Fruit fly (Drosophila melanogaster): ENCODE measurements around the gene CG32024.

CG32024 gene

dm6 chr3L:8827133-8827867 lies 19.9 kb downstream of the CG32024 start, which contains the start of gene dally:
Gene dally (plus strand): TSS chr3L:8827505.
- TF ChIP-seq CG15710 (tag; optimal IDR thresholded peaks at IDR 0.05), result no peak
- TF ChIP-seq CG17806 (tag; optimal IDR thresholded peaks at IDR 0.05), result no peak
- peak; percentile 37; the same call in 1 of the 3 replicates for TF ChIP-seq fd96Ca (GFP tag; IDR thresholded peaks at IDR 0.05)
- TF ChIP-seq Pif1B (GFP tag; optimal IDR thresholded peaks at IDR 0.05), result peak; percentile 70
- TF ChIP-seq EcR (GFP tag; optimal IDR thresholded peaks at IDR 0.05), result peak; percentile 37
- no peak for TF ChIP-seq CG9948 (tag; optimal IDR thresholded peaks at IDR 0.05)
- no peak for TF ChIP-seq CG8159 (tag; optimal IDR thresholded peaks at IDR 0.05)
- TF ChIP-seq CG12605 (GFP tag; IDR thresholded peaks at IDR 0.05), result peak; percentile 74
- TF ChIP-seq D1 (tag; optimal IDR thresholded peaks at IDR 0.05), result no peak
- peak; percentile 87 for TF ChIP-seq CG4496 (GFP tag; IDR thresholded peaks at IDR 0.05)
- TF ChIP-seq Snoo (tag; optimal IDR thresholded peaks at IDR 0.05), result peak; percentile 31
- peak; percentile 53 for TF ChIP-seq gl (tag; optimal IDR thresholded peaks at IDR 0.05)
- TF ChIP-seq Ets98B (GFP tag; IDR thresholded peaks at IDR 0.05), result peak; percentile 73
- TF ChIP-seq CG32121 (GFP tag; IDR thresholded peaks at IDR 0.05), result peak; percentile 70; the same call in 1 of the 2 replicates
- peak; percentile 59 for TF ChIP-seq Pif1A (GFP tag; optimal IDR thresholded peaks at IDR 0.05)
- TF ChIP-seq CG14655 (GFP tag; optimal IDR thresholded peaks at IDR 0.05), result peak; percentile 17
- TF ChIP-seq CG10348 (GFP tag; IDR thresholded peaks at IDR 0.05), result no peak
- no peak for TF ChIP-seq rn (GFP tag; IDR thresholded peaks at IDR 0.05)
- TF ChIP-seq CG13204 (GFP tag; optimal IDR thresholded peaks at IDR 0.05), result peak; percentile 34
- peak; percentile 2 for TF ChIP-seq CG8301 (tag; optimal IDR thresholded peaks at IDR 0.05)
- peak; percentile 22 for TF ChIP-seq CG34367 (tag; optimal IDR thresholded peaks at IDR 0.05)

- TF ChIP-seq CG8301 (tag; optimal IDR thresholded peaks at IDR 0.05) (no peak), D1 (tag; optimal IDR thresholded peaks at IDR 0.05) (no peak), CG14655 (GFP tag; optimal IDR thresholded peaks at IDR 0.05) (no peak), fd96Ca (GFP tag; IDR thresholded peaks at IDR 0.05) (no peak), rn (GFP tag; IDR thresholded peaks at IDR 0.05) (no peak), CG17806 (tag; optimal IDR thresholded peaks at IDR 0.05) (no peak), CG15710 (tag; optimal IDR thresholded peaks at IDR 0.05) (no peak), Ets98B (GFP tag; IDR thresholded peaks at IDR 0.05) (no peak), CG10348 (GFP tag; IDR thresholded peaks at IDR 0.05) (no peak), Snoo (tag; optimal IDR thresholded peaks at IDR 0.05) (no peak), CG12605 (GFP tag; IDR thresholded peaks at IDR 0.05) (no peak), CG8159 (tag; optimal IDR thresholded peaks at IDR 0.05) (no peak), CG9948 (tag; optimal IDR thresholded peaks at IDR 0.05) (no peak), CG32121 (GFP tag; IDR thresholded peaks at IDR 0.05) (no peak), CG34367 (tag; optimal IDR thresholded peaks at IDR 0.05) (no peak), CG13204 (GFP tag; optimal IDR thresholded peaks at IDR 0.05) (no peak)
These were observed 20.4 kb downstream of the CG32024 start for dm6 chr3L:8827868-8828159.

- TF ChIP-seq CG13204 (GFP tag; optimal IDR thresholded peaks at IDR 0.05), result no peak
- no peak for TF ChIP-seq Pif1A (GFP tag; optimal IDR thresholded peaks at IDR 0.05)
- no peak for TF ChIP-seq CG17806 (tag; optimal IDR thresholded peaks at IDR 0.05)
- TF ChIP-seq CG12605 (GFP tag; IDR thresholded peaks at IDR 0.05), result no peak
- no peak for TF ChIP-seq CG32121 (GFP tag; IDR thresholded peaks at IDR 0.05)
- no peak for TF ChIP-seq CG14655 (GFP tag; optimal IDR thresholded peaks at IDR 0.05)
- TF ChIP-seq rn (GFP tag; IDR thresholded peaks at IDR 0.05), result no peak
- TF ChIP-seq CG34367 (tag; optimal IDR thresholded peaks at IDR 0.05), result no peak
- no peak for TF ChIP-seq CG9948 (tag; optimal IDR thresholded peaks at IDR 0.05)
- no peak for TF ChIP-seq CG4496 (GFP tag; IDR thresholded peaks at IDR 0.05)
- no peak for TF ChIP-seq fd96Ca (GFP tag; IDR thresholded peaks at IDR 0.05)
- no peak for TF ChIP-seq CG8301 (tag; optimal IDR thresholded peaks at IDR 0.05)
- no peak for TF ChIP-seq Snoo (tag; optimal IDR thresholded peaks at IDR 0.05)
- TF ChIP-seq CG8159 (tag; optimal IDR thresholded peaks at IDR 0.05), result no peak
- TF ChIP-seq CG15710 (tag; optimal IDR thresholded peaks at IDR 0.05), result no peak
- TF ChIP-seq Pif1B (GFP tag; optimal IDR thresholded peaks at IDR 0.05), result no peak
- TF ChIP-seq CG10348 (GFP tag; IDR thresholded peaks at IDR 0.05), result no peak
- TF ChIP-seq EcR (GFP tag; optimal IDR thresholded peaks at IDR 0.05), result no peak
- TF ChIP-seq Ets98B (GFP tag; IDR thresholded peaks at IDR 0.05), result no peak
These were observed 22.2 kb downstream of the CG32024 start for dm6 chr3L:8829572-8829971.

dm6 chr3L:8830017-8830702 lies 22.8 kb downstream of the CG32024 start:
- no peak for TF ChIP-seq Ets98B (GFP tag; IDR thresholded peaks at IDR 0.05)
- TF ChIP-seq Snoo (tag; optimal IDR thresholded peaks at IDR 0.05), result no peak
- no peak for TF ChIP-seq Pif1B (GFP tag; optimal IDR thresholded peaks at IDR 0.05)
- TF ChIP-seq CG12605 (GFP tag; IDR thresholded peaks at IDR 0.05), result no peak

dm6 chr3L:8830954-8831353 lies 23.6 kb downstream of the CG32024 start:
- TF ChIP-seq CG32121 (GFP tag; IDR thresholded peaks at IDR 0.05) (no peak), fd96Ca (GFP tag; IDR thresholded peaks at IDR 0.05) (no peak), CG9948 (tag; optimal IDR thresholded peaks at IDR 0.05) (no peak), gl (tag; optimal IDR thresholded peaks at IDR 0.05) (no peak), CG4496 (GFP tag; IDR thresholded peaks at IDR 0.05) (no peak), D1 (tag; optimal IDR thresholded peaks at IDR 0.05) (no peak)
